Worm (Caenorhabditis elegans) whole organism, early embryonic: Measurements from ENCODE around the gene C24H11.2.

Experiments used
- F13C5.2 ChIP-seq: sonication (generic microtip); optimal IDR thresholded peaks from 2 replicates; lab custom pipeline; 2017; ENCODE audit warnings: mild to moderate bottlenecking, missing genetic modification characterization, inconsistent platforms, missing compliant biosample characterization
- ama-1 ChIP-seq: fragments of 150-350 bp; optimal IDR thresholded peaks from 2 replicates; lab custom pipeline; 2014
- ceh-36 ChIP-seq: sonication (generic microtip); optimal IDR thresholded peaks from 2 replicates; lab custom pipeline; 2016; ENCODE audit warnings: missing genetic modification characterization, inconsistent platforms, missing compliant biosample characterization
- flt-1 ChIP-seq: fragments of 200-800 bp; sonication (Bioruptor generic); IDR thresholded peaks from 2 replicates; pipeline ENCODE4 v1.3.6; 2022; ENCODE audit warnings: missing genetic modification characterization, missing compliant biosample characterization
- hmbx-1 ChIP-seq: sonication (generic microtip); optimal IDR thresholded peaks from 2 replicates; lab custom pipeline; 2016; ENCODE audit warnings: mild to moderate bottlenecking, missing genetic modification characterization, missing compliant biosample characterization
- pes-1 ChIP-seq: fragments of 200-800 bp; sonication (Bioruptor generic); IDR thresholded peaks from 2 replicates; pipeline ENCODE4 v1.3.6; 2022; ENCODE audit warnings: missing genetic modification reagents, missing genetic modification characterization, missing compliant biosample characterization
- tra-4 ChIP-seq: sonication (generic microtip); optimal IDR thresholded peaks from 2 replicates; lab custom pipeline; 2017; ENCODE audit warnings: missing genetic modification characterization, missing compliant biosample characterization

DNA sequence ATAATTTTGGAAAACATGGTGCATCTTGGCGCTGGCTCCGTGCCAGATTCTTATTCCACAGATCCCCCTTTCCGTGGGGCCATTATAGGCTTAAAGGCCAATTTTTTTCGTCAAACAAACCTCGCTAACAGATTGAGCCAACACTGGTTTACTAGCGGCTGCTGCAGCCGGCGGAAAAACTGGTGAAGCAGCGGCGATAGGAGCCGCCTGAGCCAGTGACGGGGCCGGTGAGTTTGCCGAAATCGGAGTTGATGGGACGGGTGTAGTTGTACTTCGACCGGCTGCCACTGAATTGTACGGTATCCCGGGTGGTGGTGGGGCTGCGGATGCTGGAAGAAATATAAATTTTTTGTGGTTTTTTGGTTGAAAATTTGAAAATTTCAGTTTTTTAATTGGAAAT is 49.6 kb upstream of the C24H11.2 start:
- no peak for TF ChIP-seq pes-1 (GFP tag; lab: Robert Waterston, UW)
- TF ChIP-seq flt-1 (GFP tag; lab: Robert Waterston, UW), result no peak
- no peak for TF ChIP-seq ceh-36 (tag; lab: Kevin White, UChicago)
- TF ChIP-seq ama-1, result no peak
- no peak for TF ChIP-seq tra-4 (tag; lab: Kevin White, UChicago)
- TF ChIP-seq hmbx-1 (tag; lab: Kevin White, UChicago), result no peak
- no peak for TF ChIP-seq F13C5.2 (tag; lab: Kevin White, UChicago)
